Fruit fly (Drosophila melanogaster) whole organism, embryonic: Measurements from ENCODE around the gene CG3347.

Experiments
- Awh ChIP-seq: fragments of 200-800 bp; sonication (Bioruptor generic); IDR thresholded peaks from 2 replicates; pipeline ENCODE4, ENCODE4 v1.3.6; 2022; ENCODE audit warnings: missing biosample characterization, missing genetic modification characterization
- CG10979 ChIP-seq: fragments of 200-800 bp; sonication (Bioruptor generic); optimal IDR thresholded peaks from 2 replicates; lab custom pipeline; 2018; ENCODE audit warnings: missing biosample characterization, mild to moderate bottlenecking, missing genetic modification characterization, moderate library complexity
- CG11696 ChIP-seq: fragments of 200-800 bp; sonication (Bioruptor generic); IDR thresholded peaks from 2 replicates; pipeline ENCODE4 v1.3.6; 2022; ENCODE audit warnings: missing biosample characterization, missing genetic modification characterization
- CG12219 ChIP-seq: fragments of 200-800 bp; sonication (Bioruptor generic); optimal IDR thresholded peaks from 3 replicates; lab custom pipeline; 2018; ENCODE audit warnings: missing biosample characterization, mild to moderate bottlenecking, missing genetic modification characterization
- CG1529 ChIP-seq: fragments of 200-800 bp; sonication (Bioruptor generic); optimal IDR thresholded peaks from 3 replicates; lab custom pipeline; 2018; ENCODE audit warnings: missing biosample characterization, missing genetic modification characterization
- CG16779 ChIP-seq: fragments of 200-800 bp; sonication (Bioruptor generic); IDR thresholded peaks from 2 replicates; pipeline ENCODE4 v1.3.6; 2022; ENCODE audit warnings: missing biosample characterization, missing genetic modification characterization
- CG16815 ChIP-seq: fragments of 200-800 bp; sonication (Bioruptor generic); optimal IDR thresholded peaks from 3 replicates; lab custom pipeline; 2017; ENCODE audit warnings: missing biosample characterization, mild to moderate bottlenecking, missing genetic modification characterization
- CG17612 ChIP-seq: fragments of 200-800 bp; sonication (Bioruptor generic); IDR thresholded peaks from 2 replicates; pipeline ENCODE4 v1.3.6; 2022; ENCODE audit warnings: missing biosample characterization, missing genetic modification characterization
- CG18764 ChIP-seq: fragments of 200-800 bp; sonication (Bioruptor generic); optimal IDR thresholded peaks from 3 replicates; lab custom pipeline; 2016; ENCODE audit warnings: missing biosample characterization, missing genetic modification characterization
- CG30020 ChIP-seq: fragments of 200-800 bp; optimal IDR thresholded peaks from 2 replicates; lab custom pipeline; 2019; ENCODE audit warnings: missing biosample characterization, mild to moderate bottlenecking, missing genetic modification characterization, moderate library complexity
- CG33213 ChIP-seq: fragments of 200-800 bp; sonication (Bioruptor generic); optimal IDR thresholded peaks from 3 replicates; lab custom pipeline; 2016; ENCODE audit warnings: missing biosample characterization, missing genetic modification characterization
- CG34422 ChIP-seq: fragments of 200-800 bp; sonication (Bioruptor generic); IDR thresholded peaks from 3 replicates; pipeline ENCODE4 v1.3.6; 2022; ENCODE audit warnings: missing biosample characterization, missing genetic modification characterization
- CG3847 ChIP-seq: fragments of 200-800 bp; sonication (Bioruptor generic); IDR thresholded peaks from 2 replicates; pipeline ENCODE4 v1.3.6; 2022; ENCODE audit warnings: missing biosample characterization, missing genetic modification characterization
- CG6654 ChIP-seq: fragments of 200-800 bp; sonication (Bioruptor generic); optimal IDR thresholded peaks from 2 replicates; lab custom pipeline; 2017; ENCODE audit warnings: missing biosample characterization, mild to moderate bottlenecking, missing genetic modification characterization
- CG6765 ChIP-seq: fragments of 200-800 bp; sonication (Bioruptor generic); optimal IDR thresholded peaks from 3 replicates; lab custom pipeline; 2017; ENCODE audit warnings: missing biosample characterization, mild to moderate bottlenecking, missing genetic modification characterization
- CG9215 ChIP-seq: fragments of 200-800 bp; sonication (Bioruptor generic); IDR thresholded peaks from 2 replicates; pipeline ENCODE4 v1.3.6; 2022; ENCODE audit warnings: missing biosample characterization, missing genetic modification characterization
- CG9609 ChIP-seq: fragments of 200-800 bp; sonication (Bioruptor generic); optimal IDR thresholded peaks from 3 replicates; lab custom pipeline; 2016; ENCODE audit warnings: missing biosample characterization, missing genetic modification characterization
- CG9932 ChIP-seq: fragments of 200-800 bp; sonication (Bioruptor generic); IDR thresholded peaks from 2 replicates; pipeline ENCODE4 v1.3.6; 2022; ENCODE audit warnings: missing biosample characterization, missing genetic modification characterization
- Fer3 ChIP-seq: fragments of 200-800 bp; sonication (Bioruptor generic); optimal IDR thresholded peaks from 2 replicates; lab custom pipeline; 2018; ENCODE audit warnings: missing biosample characterization, mild to moderate bottlenecking, missing genetic modification characterization, moderate library complexity
- HHEX ChIP-seq: fragments of 200-800 bp; sonication (Bioruptor generic); optimal IDR thresholded peaks from 3 replicates; lab custom pipeline; 2017; ENCODE audit warnings: missing biosample characterization, mild to moderate bottlenecking, missing genetic modification characterization, missing genetic modification reagents
- Hmx ChIP-seq: fragments of 200-800 bp; sonication (Bioruptor generic); optimal IDR thresholded peaks from 2 replicates; lab custom pipeline; 2016; ENCODE audit warnings: missing biosample characterization, missing genetic modification characterization
- Lhr ChIP-seq: fragments of 200-800 bp; sonication (Bioruptor generic); optimal IDR thresholded peaks from 3 replicates; lab custom pipeline; 2017; ENCODE audit warnings: mild to moderate bottlenecking, missing biosample characterization, missing genetic modification reagents, missing genetic modification characterization
- MESR4 ChIP-seq: fragments of 200-800 bp; sonication (Bioruptor generic); optimal IDR thresholded peaks from 2 replicates; lab custom pipeline; 2018; ENCODE audit warnings: missing biosample characterization, mild to moderate bottlenecking, missing genetic modification characterization, moderate library complexity
- Mad ChIP-seq: fragments of 200-800 bp; sonication (Bioruptor generic); optimal IDR thresholded peaks from 2 replicates; lab custom pipeline; 2016; ENCODE audit warnings: missing biosample characterization, missing genetic modification characterization
- NK7.1 ChIP-seq: fragments of 200-800 bp; sonication (Bioruptor generic); optimal IDR thresholded peaks from 3 replicates; lab custom pipeline; 2016; ENCODE audit warnings: missing biosample characterization, missing genetic modification characterization
- Nf-YA ChIP-seq: fragments of 200-800 bp; sonication (Bioruptor generic); IDR thresholded peaks from 2 replicates; pipeline ENCODE4 v1.3.6; 2022; ENCODE audit warnings: missing biosample characterization, missing genetic modification characterization
- Rx ChIP-seq: fragments of 200-800 bp; sonication (Bioruptor generic); IDR thresholded peaks from 2 replicates; pipeline ENCODE4 v1.3.6; 2022; ENCODE audit warnings: missing biosample characterization, missing genetic modification characterization
- Stat92E ChIP-seq, 3 experiments: fragments of >200 bp in 2 of 3; fragments of 200-800 bp in 1 of 3; sonication (Bioruptor generic) in 1 of 3; optimal IDR thresholded peaks; 2 replicates each; lab custom pipeline; 2017 to 2019; ENCODE audit warnings: missing biosample characterization in 3 of 3, missing genetic modification characterization in 3 of 3, mild to moderate bottlenecking in 1 of 3, moderate library complexity in 1 of 3
- ci ChIP-seq: fragments of 200-800 bp; sonication (Bioruptor generic); IDR thresholded peaks from 3 replicates; pipeline ENCODE4 v1.3.6; 2022; ENCODE audit warnings: missing biosample characterization, missing genetic modification characterization
- crc ChIP-seq: fragments of 200-800 bp; sonication (Bioruptor generic); optimal IDR thresholded peaks from 2 replicates; lab custom pipeline; 2016; ENCODE audit warnings: missing biosample characterization, missing genetic modification characterization
- dan ChIP-seq: fragments of 200-800 bp; sonication (Bioruptor generic); IDR thresholded peaks from 2 replicates; pipeline ENCODE4 v1.3.6; 2022; ENCODE audit warnings: missing biosample characterization, missing genetic modification characterization
- dimm ChIP-seq: fragments of 200-800 bp; sonication (Bioruptor generic); IDR thresholded peaks from 2 replicates; pipeline ENCODE4 v1.3.6; 2022; ENCODE audit warnings: missing biosample characterization, missing genetic modification characterization
- emc ChIP-seq: fragments of 200-800 bp; sonication (Bioruptor generic); optimal IDR thresholded peaks from 2 replicates; lab custom pipeline; 2016; ENCODE audit warnings: missing biosample characterization, missing genetic modification characterization
- fd3F ChIP-seq: fragments of 200-800 bp; sonication (Bioruptor generic); optimal IDR thresholded peaks from 2 replicates; lab custom pipeline; 2018; ENCODE audit warnings: missing biosample characterization, mild to moderate bottlenecking, missing genetic modification characterization, moderate library complexity
- ham ChIP-seq: fragments of 200-800 bp; sonication (Bioruptor generic); IDR thresholded peaks from 2 replicates; pipeline ENCODE4 v1.3.6; 2022; ENCODE audit warnings: missing biosample characterization, missing genetic modification characterization
- ind ChIP-seq: fragments of 200-800 bp; sonication (Bioruptor generic); optimal IDR thresholded peaks from 3 replicates; lab custom pipeline; 2016; ENCODE audit warnings: missing biosample characterization, missing genetic modification characterization
- jing ChIP-seq: fragments of 200-800 bp; sonication (Bioruptor generic); optimal IDR thresholded peaks from 2 replicates; lab custom pipeline; 2018; ENCODE audit warnings: missing biosample characterization, mild to moderate bottlenecking, missing genetic modification characterization
- ken ChIP-seq: fragments of 200-800 bp; sonication (Bioruptor generic); IDR thresholded peaks from 3 replicates; pipeline ENCODE4 v1.3.6; 2022; ENCODE audit warnings: missing biosample characterization, missing genetic modification characterization
- knrl ChIP-seq: fragments of 200-800 bp; sonication (Bioruptor generic); IDR thresholded peaks from 3 replicates; pipeline ENCODE4 v1.3.6; 2022; ENCODE audit warnings: missing biosample characterization, missing genetic modification characterization; ENCODE audit not compliant: partially characterized antibody
- lab ChIP-seq: fragments of 200-800 bp; sonication (Bioruptor generic); optimal IDR thresholded peaks from 3 replicates; lab custom pipeline; 2017; ENCODE audit warnings: missing biosample characterization, missing genetic modification characterization, mild to moderate bottlenecking, moderate library complexity, missing genetic modification reagents
- lov ChIP-seq, 2 experiments: fragments of 200-800 bp in 1 of 2; fragments of >200 bp in 1 of 2; sonication (Bioruptor generic) in 1 of 2; IDR thresholded peaks in 1 of 2; optimal IDR thresholded peaks in 1 of 2; 2 replicates in 1 of 2; 3 replicates in 1 of 2; pipeline versions ENCODE4 v1.3.6 to Lab custom; 2017 to 2022; ENCODE audit warnings: missing biosample characterization in 1 of 2, missing genetic modification characterization in 1 of 2
- mld ChIP-seq: fragments of 200-800 bp; sonication (Bioruptor generic); IDR thresholded peaks from 3 replicates; pipeline ENCODE4 v1.3.6; 2022; ENCODE audit warnings: missing biosample characterization, missing genetic modification characterization; ENCODE audit not compliant: partially characterized antibody
- odd ChIP-seq: fragments of 200-800 bp; sonication (Bioruptor generic); optimal IDR thresholded peaks from 2 replicates; lab custom pipeline; 2017; ENCODE audit warnings: missing biosample characterization, mild to moderate bottlenecking, missing genetic modification characterization
- pzg ChIP-seq: fragments of 200-800 bp; sonication (Bioruptor generic); optimal IDR thresholded peaks from 3 replicates; lab custom pipeline; 2018; ENCODE audit warnings: missing biosample characterization, mild to moderate bottlenecking, missing genetic modification characterization, moderate library complexity
- sc ChIP-seq, 3 experiments: fragments of >200 bp in 2 of 3; fragments of 200-800 bp in 1 of 3; sonication (Bioruptor generic) in 1 of 3; optimal IDR thresholded peaks; 2 replicates in 2 of 3; 3 replicates in 1 of 3; lab custom pipeline; 2017; ENCODE audit warnings: mild to moderate bottlenecking in 1 of 3, missing biosample characterization in 1 of 3, missing genetic modification characterization in 1 of 3, missing genetic modification reagents in 1 of 3
- schlank ChIP-seq: fragments of 200-800 bp; sonication (Bioruptor generic); optimal IDR thresholded peaks from 2 replicates; lab custom pipeline; 2018; ENCODE audit warnings: missing biosample characterization, mild to moderate bottlenecking, missing genetic modification characterization
- sens ChIP-seq: fragments of 200-800 bp; sonication (Bioruptor generic); peaks from one replicate; lab custom pipeline; 2016; ENCODE audit warnings: missing biosample characterization, missing genetic modification characterization
- sr ChIP-seq: fragments of 200-800 bp; sonication (Bioruptor generic); IDR thresholded peaks from 3 replicates; pipeline ENCODE4 v1.3.6; 2022; ENCODE audit warnings: missing biosample characterization, missing genetic modification characterization
- tgo ChIP-seq: fragments of 200-800 bp; sonication (Bioruptor generic); IDR thresholded peaks from 3 replicates; pipeline ENCODE4 v1.3.6; 2022; ENCODE audit warnings: missing biosample characterization, missing genetic modification characterization
- zen2 ChIP-seq: fragments of 200-800 bp; sonication (Bioruptor generic); IDR thresholded peaks from 3 replicates; pipeline ENCODE4 v1.3.6; 2022; ENCODE audit warnings: missing biosample characterization, missing genetic modification characterization; ENCODE audit not compliant: partially characterized antibody

The CG3347 gene

DNA sequence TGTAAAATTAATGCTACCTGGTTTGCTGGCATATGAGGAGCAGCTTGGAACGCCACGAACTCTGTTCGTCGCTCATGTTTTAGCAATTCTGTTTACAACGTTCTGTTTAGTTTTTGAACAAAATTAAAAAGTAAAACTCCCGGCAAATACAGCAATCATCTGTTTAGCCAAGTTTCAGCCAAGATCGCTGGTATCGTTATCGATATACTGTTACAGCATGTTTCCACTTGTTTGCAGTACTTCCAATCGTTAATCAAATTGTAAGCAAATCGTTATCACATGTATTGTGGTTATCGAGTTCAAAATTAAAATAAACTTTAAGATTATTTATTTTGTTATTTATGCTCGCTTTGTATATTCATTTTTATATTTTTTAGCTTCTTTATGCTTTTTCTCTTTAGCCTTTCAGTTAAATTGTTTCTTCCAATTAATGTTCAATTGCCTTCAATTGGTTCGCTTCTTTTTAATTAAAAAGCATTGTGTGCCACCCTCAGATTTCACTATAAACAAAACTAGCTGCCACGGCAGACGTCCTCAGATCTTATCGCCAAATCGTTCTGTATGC is 50.6 kb downstream of the CG3347 start, which contains the start of the genes Fign and CG8837 (continued):
- TF ChIP-seq sr (no peak), CG12219 (GFP tag; lab: Kevin White, UChicago) (no peak), CG1529 (GFP tag; lab: Kevin White, UChicago) (no peak), ind (GFP tag; lab: Kevin White, UChicago) (no peak), Lhr (GFP tag; lab: Kevin White, UChicago) (peak; percentile 42), HHEX (GFP tag; lab: Kevin White, UChicago) (no peak), Nf-YA (no peak), CG10979 (no peak), ken (GFP tag; lab: Robert Waterston, UW) (no peak), ham (no peak), NK7.1 (GFP tag; lab: Kevin White, UChicago) (no peak), knrl (GFP tag; lab: Robert Waterston, UW) (peak; percentile 61), Awh (no peak), CG30020 (tag; lab: Kevin White, UChicago) (peak; percentile 71), tgo (GFP tag; lab: Robert Waterston, UW) (no peak), Stat92E (GFP tag; optimal IDR thresholded peaks at IDR 0.05; lab: Kevin White, UChicago) (no peak), CG3847 (GFP tag; lab: Robert Waterston, UW) (no peak), CG6765 (GFP tag; lab: Kevin White, UChicago) (no peak), pzg (GFP tag; lab: Kevin White, UChicago) (peak; percentile 73), Mad (no peak), Hmx (no peak), zen2 (GFP tag; lab: Robert Waterston, UW) (peak; percentile 82; the same call in 2 of the 3 replicates), schlank (tag; lab: Kevin White, UChicago) (no peak), CG16779 (GFP tag; lab: Robert Waterston, UW) (no peak), CG18764 (GFP tag; lab: Kevin White, UChicago) (no peak), CG16815 (GFP tag; lab: Kevin White, UChicago) (no peak), emc (GFP tag; lab: Kevin White, UChicago) (no peak), sc (optimal IDR thresholded peaks at IDR 0.05; lab: Kevin White, UChicago) (no peak), sc (GFP tag; optimal IDR thresholded peaks at IDR 0.05; lab: Kevin White, UChicago) (no peak), CG6654 (GFP tag; lab: Kevin White, UChicago) (no peak), ci (no peak), dan (GFP tag; lab: Robert Waterston, UW) (no peak), fd3F (GFP tag; lab: Kevin White, UChicago) (no peak), CG33213 (GFP tag; lab: Kevin White, UChicago) (no peak), lab (GFP tag; lab: Kevin White, UChicago) (no peak), Rx (GFP tag; lab: Robert Waterston, UW) (no peak), dimm (no peak), CG11696 (no peak), CG17612 (GFP tag; lab: Robert Waterston, UW) (no peak), MESR4 (GFP tag; lab: Kevin White, UChicago) (no peak), CG9215 (no peak), Fer3 (tag; lab: Kevin White, UChicago) (no peak), jing (GFP tag; lab: Kevin White, UChicago) (no peak), lov (optimal IDR thresholded peaks at IDR 0.05; lab: Kevin White, UChicago) (no peak), lov (GFP tag; IDR thresholded peaks at IDR 0.05; lab: Robert Waterston, UW) (no peak), crc (GFP tag; lab: Kevin White, UChicago) (no peak), mld (GFP tag; lab: Robert Waterston, UW) (peak; percentile 92), CG34422 (GFP tag; lab: Robert Waterston, UW) (no peak), odd (GFP tag; lab: Kevin White, UChicago) (no peak), sens (GFP tag; lab: Kevin White, UChicago) (no peak), CG9932 (GFP tag; lab: Robert Waterston, UW) (no peak), CG9609 (GFP tag; lab: Kevin White, UChicago) (no peak)
